Fruit fly (Drosophila melanogaster) whole organism, embryonic: ENCODE measurements around the gene hiro.

ENCODE experiments used
- CG11247 ChIP-seq: fragments of 200-800 bp; sonication (Bioruptor generic); IDR thresholded peaks from 2 replicates; pipeline ENCODE4 v1.3.6; 2022; ENCODE audit warnings: missing biosample characterization, missing genetic modification characterization
- CG11560 ChIP-seq: fragments of 200-800 bp; sonication (Bioruptor generic); IDR thresholded peaks from 3 replicates; pipeline ENCODE4 v1.3.6; 2022; ENCODE audit warnings: missing biosample characterization, missing genetic modification characterization
- CG11696 ChIP-seq: fragments of 200-800 bp; sonication (Bioruptor generic); IDR thresholded peaks from 2 replicates; pipeline ENCODE4 v1.3.6; 2022; ENCODE audit warnings: missing biosample characterization, missing genetic modification characterization
- CG13424 ChIP-seq: fragments of 200-800 bp; sonication (Bioruptor generic); optimal IDR thresholded peaks from 2 replicates; lab custom pipeline; 2019; ENCODE audit warnings: missing biosample characterization, mild to moderate bottlenecking, missing genetic modification characterization, moderate library complexity
- CG15514 ChIP-seq: fragments of 200-800 bp; sonication (Bioruptor generic); optimal IDR thresholded peaks from 3 replicates; lab custom pipeline; 2017; ENCODE audit warnings: missing biosample characterization, missing genetic modification characterization, mild to moderate bottlenecking, moderate library complexity, missing genetic modification reagents
- CG17802 ChIP-seq: fragments of 200-800 bp; sonication (Bioruptor generic); optimal IDR thresholded peaks from 2 replicates; lab custom pipeline; 2018; ENCODE audit warnings: missing biosample characterization, mild to moderate bottlenecking, missing genetic modification characterization, moderate library complexity
- CG2116 ChIP-seq: fragments of 200-800 bp; sonication (Bioruptor generic); optimal IDR thresholded peaks from 3 replicates; lab custom pipeline; 2018; ENCODE audit warnings: missing biosample characterization, mild to moderate bottlenecking, missing genetic modification characterization
- CG2712 ChIP-seq: fragments of 200-800 bp; optimal IDR thresholded peaks from 3 replicates; lab custom pipeline; 2019; ENCODE audit warnings: missing biosample characterization, mild to moderate bottlenecking, missing genetic modification characterization, moderate library complexity
- CG3726 ChIP-seq: fragments of 200-800 bp; sonication (Bioruptor generic); IDR thresholded peaks from 3 replicates; pipeline ENCODE4, ENCODE4 v1.3.6; 2022; ENCODE audit warnings: missing biosample characterization, missing genetic modification characterization
- CG43689 ChIP-seq: fragments of 200-800 bp; sonication (Bioruptor generic); IDR thresholded peaks from 2 replicates; pipeline ENCODE4 v1.3.6; 2022; ENCODE audit warnings: missing biosample characterization, missing genetic modification characterization
- Dfd ChIP-seq, 2 experiments: fragments of >200 bp; optimal IDR thresholded peaks; 2 replicates each; lab custom pipeline; 2017; ENCODE audit warnings: missing biosample characterization in 2 of 2, missing genetic modification characterization in 2 of 2
- Eip74EF ChIP-seq, 2 experiments: fragments of 200-800 bp in 1 of 2; fragments of >200 bp in 1 of 2; sonication (Bioruptor generic) in 1 of 2; optimal IDR thresholded peaks; 2 replicates each; lab custom pipeline; 2017 to 2019; ENCODE audit warnings: missing biosample characterization in 2 of 2, missing genetic modification characterization in 2 of 2, mild to moderate bottlenecking in 1 of 2, moderate library complexity in 1 of 2
- PHDP ChIP-seq: fragments of 200-800 bp; sonication (Bioruptor generic); optimal IDR thresholded peaks from 3 replicates; lab custom pipeline; 2018; ENCODE audit warnings: missing biosample characterization, mild to moderate bottlenecking, missing genetic modification characterization, moderate library complexity
- chinmo ChIP-seq: fragments of 200-800 bp; sonication (Bioruptor generic); IDR thresholded peaks from 4 replicates; pipeline ENCODE4 v1.3.6; 2022; ENCODE audit warnings: missing biosample characterization, missing genetic modification characterization; ENCODE audit not compliant: partially characterized antibody
- da ChIP-seq: fragments of 200-800 bp; sonication (Bioruptor generic); optimal IDR thresholded peaks from 2 replicates; lab custom pipeline; 2016; ENCODE audit warnings: missing biosample characterization, missing genetic modification characterization
- fu2 ChIP-seq: fragments of 200-800 bp; sonication (Bioruptor generic); optimal IDR thresholded peaks from 2 replicates; lab custom pipeline; 2016; ENCODE audit warnings: missing biosample characterization, missing genetic modification characterization
- gsb-n ChIP-seq: fragments of 200-800 bp; sonication (Bioruptor generic); optimal IDR thresholded peaks from 3 replicates; lab custom pipeline; 2018; ENCODE audit warnings: missing biosample characterization, mild to moderate bottlenecking, missing genetic modification characterization
- hbn ChIP-seq: fragments of 200-800 bp; sonication (Bioruptor generic); IDR thresholded peaks from 2 replicates; pipeline ENCODE4 v1.3.6; 2022; ENCODE audit warnings: missing biosample characterization, missing genetic modification characterization; ENCODE audit not compliant: partially characterized antibody
- her ChIP-seq: fragments of 200-800 bp; sonication (Bioruptor generic); optimal IDR thresholded peaks from 2 replicates; lab custom pipeline; 2016; ENCODE audit warnings: missing biosample characterization, missing genetic modification characterization
- lbe ChIP-seq: fragments of 200-800 bp; sonication (Bioruptor generic); optimal IDR thresholded peaks from 2 replicates; lab custom pipeline; 2016; ENCODE audit warnings: missing biosample characterization, mild to moderate bottlenecking, missing genetic modification characterization
- oc ChIP-seq: fragments of 200-800 bp; sonication (Bioruptor generic); optimal IDR thresholded peaks from 2 replicates; lab custom pipeline; 2018; ENCODE audit warnings: missing biosample characterization, mild to moderate bottlenecking, missing genetic modification characterization, moderate library complexity
- p53 ChIP-seq: fragments of 200-800 bp; sonication (Bioruptor generic); optimal IDR thresholded peaks from 2 replicates; lab custom pipeline; 2016; ENCODE audit warnings: missing biosample characterization, missing genetic modification characterization
- sd ChIP-seq: fragments of 200-800 bp; sonication (Bioruptor generic); optimal IDR thresholded peaks from 3 replicates; lab custom pipeline; 2018; ENCODE audit warnings: missing biosample characterization, mild to moderate bottlenecking, missing genetic modification characterization, moderate library complexity
- sima ChIP-seq: fragments of 200-800 bp; sonication (Bioruptor generic); optimal IDR thresholded peaks from 2 replicates; lab custom pipeline; 2016; ENCODE audit warnings: missing biosample characterization, missing genetic modification characterization
- wdn ChIP-seq: fragments of 200-800 bp; sonication (Bioruptor generic); IDR thresholded peaks from 2 replicates; pipeline ENCODE4 v1.3.6; 2022; ENCODE audit warnings: missing biosample characterization, missing genetic modification characterization

hiro gene

dm6 chr3L:636434-636833, 51.3 kb downstream of the hiro start (continued):
- peak; percentile 23 for TF ChIP-seq CG2116
- TF ChIP-seq gsb-n (tag; lab: Kevin White, UChicago): peak; percentile 77
- TF ChIP-seq hbn: no peak
- TF ChIP-seq CG2712 (tag; lab: Kevin White, UChicago): peak; percentile 80
- TF ChIP-seq wdn (GFP tag; lab: Robert Waterston, UW): peak; percentile 16; the same call in 1 of the 2 replicates
- TF ChIP-seq chinmo: no peak
- peak; percentile 58 for TF ChIP-seq CG11247 (GFP tag; lab: Robert Waterston, UW)
- TF ChIP-seq p53 (GFP tag; lab: Kevin White, UChicago): no peak
- no peak for TF ChIP-seq sd
- TF ChIP-seq her (GFP tag; lab: Kevin White, UChicago): no peak
- no peak for TF ChIP-seq CG15514
- TF ChIP-seq da (GFP tag; lab: Kevin White, UChicago): no peak
- TF ChIP-seq CG11696 (GFP tag; lab: Robert Waterston, UW): 0 out of 2 replicates have a peak, but pooled peaks have one; percentile 43
- TF ChIP-seq sima (GFP tag; lab: Kevin White, UChicago): no peak
- TF ChIP-seq CG43689 (GFP tag; lab: Robert Waterston, UW): no peak
- no peak for TF ChIP-seq CG11560
- peak; percentile 46 for TF ChIP-seq CG17802
- no peak for TF ChIP-seq lbe (GFP tag; lab: Kevin White, UChicago)
- no peak for TF ChIP-seq Dfd (GFP tag; optimal IDR thresholded peaks at IDR 0.05; lab: Kevin White, UChicago)
- TF ChIP-seq fu2 (GFP tag; lab: Kevin White, UChicago): peak; percentile 19
- TF ChIP-seq oc (tag; lab: Kevin White, UChicago): peak; percentile 72
- no peak for TF ChIP-seq Eip74EF (GFP tag; optimal IDR thresholded peaks at IDR 0.05; lab: Kevin White, UChicago)
- peak; percentile 42 for TF ChIP-seq CG13424 (tag; lab: Kevin White, UChicago)
- peak; percentile 69 for TF ChIP-seq PHDP (tag; lab: Kevin White, UChicago)
- TF ChIP-seq CG3726 (GFP tag; lab: Robert Waterston, UW): 0 out of 3 replicates have a peak, but pooled peaks have one; percentile 54
